Fruit fly (Drosophila melanogaster) whole organism, embryonic: ENCODE data around the gene CG9674.

ENCODE experiments used
- Bgb ChIP-seq: fragments of 200-800 bp; sonication (Bioruptor generic); IDR thresholded peaks from 2 replicates; pipeline ENCODE4 v1.3.6; 2022; ENCODE audit warnings: missing biosample characterization, missing genetic modification characterization; ENCODE audit not compliant: partially characterized antibody
- CG13296 ChIP-seq: fragments of 200-800 bp; sonication (Bioruptor generic); optimal IDR thresholded peaks from 3 replicates; lab custom pipeline; 2018; ENCODE audit warnings: missing biosample characterization, mild to moderate bottlenecking, missing genetic modification characterization
- CG13624 ChIP-seq: fragments of 200-800 bp; sonication (Bioruptor generic); optimal IDR thresholded peaks from 2 replicates; lab custom pipeline; 2016; ENCODE audit warnings: missing biosample characterization, missing genetic modification characterization
- CG13775 ChIP-seq: fragments of 200-800 bp; sonication (Bioruptor generic); optimal IDR thresholded peaks from 3 replicates; lab custom pipeline; 2017; ENCODE audit warnings: missing biosample characterization, mild to moderate bottlenecking, missing genetic modification characterization
- CG1603 ChIP-seq: fragments of 200-800 bp; sonication (Bioruptor generic); optimal IDR thresholded peaks from 2 replicates; lab custom pipeline; 2019; ENCODE audit warnings: missing biosample characterization, mild to moderate bottlenecking, missing genetic modification characterization, moderate library complexity
- CG16813 ChIP-seq: fragments of 200-800 bp; sonication (Bioruptor generic); IDR thresholded peaks from 3 replicates; pipeline ENCODE4 v1.3.6; 2022; ENCODE audit warnings: missing biosample characterization, missing genetic modification characterization; ENCODE audit not compliant: partially characterized antibody
- CG17829 ChIP-seq: fragments of 200-800 bp; optimal IDR thresholded peaks from 2 replicates; lab custom pipeline; 2019; ENCODE audit warnings: missing biosample characterization, mild to moderate bottlenecking, missing genetic modification characterization, moderate library complexity
- CG1832 ChIP-seq: fragments of 200-800 bp; sonication (Bioruptor generic); optimal IDR thresholded peaks from 2 replicates; lab custom pipeline; 2017; ENCODE audit warnings: missing biosample characterization, mild to moderate bottlenecking, missing genetic modification characterization, inconsistent platforms
- CG18476 ChIP-seq: fragments of 200-800 bp; sonication (Bioruptor generic); optimal IDR thresholded peaks from 2 replicates; lab custom pipeline; 2016; ENCODE audit warnings: missing biosample characterization, mild to moderate bottlenecking, missing genetic modification characterization
- CG2889 ChIP-seq: fragments of 200-800 bp; sonication (Bioruptor generic); IDR thresholded peaks from 3 replicates; pipeline ENCODE4 v1.3.6; 2022; ENCODE audit warnings: missing biosample characterization, missing genetic modification characterization
- CG31224 ChIP-seq: fragments of 200-800 bp; sonication (Bioruptor generic); IDR thresholded peaks from 2 replicates; pipeline ENCODE4 v1.3.6; 2022; ENCODE audit warnings: missing biosample characterization, missing genetic modification characterization
- CG31365 ChIP-seq: fragments of 200-800 bp; sonication (Bioruptor generic); optimal IDR thresholded peaks from 2 replicates; lab custom pipeline; 2018; ENCODE audit warnings: missing biosample characterization, mild to moderate bottlenecking, missing genetic modification characterization
- CG31441 ChIP-seq: fragments of 200-800 bp; sonication (Bioruptor generic); IDR thresholded peaks from 2 replicates; pipeline ENCODE4 v1.3.6; 2022; ENCODE audit warnings: missing biosample characterization, missing genetic modification characterization
- CG33557 ChIP-seq: fragments of 200-800 bp; sonication (Bioruptor generic); optimal IDR thresholded peaks from 2 replicates; lab custom pipeline; 2019; ENCODE audit warnings: missing biosample characterization, mild to moderate bottlenecking, missing genetic modification characterization, moderate library complexity
- CG43689 ChIP-seq: fragments of 200-800 bp; sonication (Bioruptor generic); IDR thresholded peaks from 2 replicates; pipeline ENCODE4 v1.3.6; 2022; ENCODE audit warnings: missing biosample characterization, missing genetic modification characterization
- CG8089 ChIP-seq: fragments of 200-800 bp; sonication (Bioruptor generic); optimal IDR thresholded peaks from 3 replicates; lab custom pipeline; 2016; ENCODE audit warnings: missing biosample characterization, missing genetic modification characterization
- CG9437 ChIP-seq: fragments of 200-800 bp; sonication (Bioruptor generic); optimal IDR thresholded peaks from 2 replicates; lab custom pipeline; 2018; ENCODE audit warnings: missing biosample characterization, mild to moderate bottlenecking, missing genetic modification characterization
- CoRest ChIP-seq: fragments of 200-800 bp; sonication (Bioruptor generic); optimal IDR thresholded peaks from 3 replicates; lab custom pipeline; 2018; ENCODE audit warnings: missing biosample characterization, mild to moderate bottlenecking, missing genetic modification characterization, moderate library complexity
- Doc2 ChIP-seq: fragments of 200-800 bp; sonication (Bioruptor generic); IDR thresholded peaks from 2 replicates; pipeline ENCODE4 v1.3.6; 2022; ENCODE audit warnings: missing biosample characterization, missing genetic modification characterization
- Fer1 ChIP-seq: fragments of 200-800 bp; sonication (Bioruptor generic); optimal IDR thresholded peaks from 2 replicates; lab custom pipeline; 2017; ENCODE audit warnings: missing biosample characterization, mild to moderate bottlenecking, missing genetic modification characterization
- Fer2 ChIP-seq: fragments of 200-800 bp; sonication (Bioruptor generic); optimal IDR thresholded peaks from 2 replicates; lab custom pipeline; 2018; ENCODE audit warnings: missing biosample characterization, mild to moderate bottlenecking, missing genetic modification characterization, moderate library complexity
- GATAe ChIP-seq: fragments of 200-800 bp; sonication (Bioruptor generic); conservative IDR thresholded peaks from 2 replicates; pipeline ENCODE4 v1.3.6; 2022; ENCODE audit warnings: missing biosample characterization, missing genetic modification characterization
- HLHmδ ChIP-seq: fragments of 200-800 bp; sonication (Bioruptor generic); optimal IDR thresholded peaks from 2 replicates; lab custom pipeline; 2018; ENCODE audit warnings: missing biosample characterization, mild to moderate bottlenecking, missing genetic modification characterization, moderate library complexity
- Hand ChIP-seq: fragments of 200-800 bp; sonication (Bioruptor generic); optimal IDR thresholded peaks from 2 replicates; lab custom pipeline; 2017; ENCODE audit warnings: mild to moderate bottlenecking, missing biosample characterization, missing genetic modification reagents, missing genetic modification characterization
- Mrtf ChIP-seq: fragments of 200-800 bp; sonication (Bioruptor generic); IDR thresholded peaks from 3 replicates; pipeline ENCODE4 v1.3.6; 2022; ENCODE audit warnings: missing biosample characterization, missing genetic modification characterization
- Oli ChIP-seq: fragments of 200-800 bp; sonication (Bioruptor generic); optimal IDR thresholded peaks from 2 replicates; lab custom pipeline; 2018; ENCODE audit warnings: missing biosample characterization, mild to moderate bottlenecking, missing genetic modification characterization, moderate library complexity
- Opbp ChIP-seq: fragments of 200-800 bp; sonication (Bioruptor generic); IDR thresholded peaks from 3 replicates; pipeline ENCODE4 v1.3.6; 2022; ENCODE audit warnings: missing biosample characterization, missing genetic modification characterization; ENCODE audit not compliant: partially characterized antibody
- Trl ChIP-seq, 3 experiments: fragments of >200 bp in 2 of 3; fragments of 200-800 bp in 1 of 3; sonication (Bioruptor generic) in 1 of 3; optimal IDR thresholded peaks; 2 replicates in 1 of 3; 3 replicates in 2 of 3; lab custom pipeline; 2016 to 2017; ENCODE audit warnings: missing biosample characterization in 1 of 3, missing genetic modification characterization in 1 of 3
- ase ChIP-seq: fragments of 200-800 bp; sonication (Bioruptor generic); IDR thresholded peaks from 3 replicates; pipeline ENCODE4 v1.3.6; 2022; ENCODE audit warnings: missing biosample characterization, missing genetic modification characterization
- ash1 ChIP-seq: fragments of 200-800 bp; sonication (Bioruptor generic); optimal IDR thresholded peaks from 2 replicates; lab custom pipeline; 2018; ENCODE audit warnings: missing biosample characterization, mild to moderate bottlenecking, missing genetic modification characterization
- bbx ChIP-seq: fragments of 200-800 bp; sonication (Bioruptor generic); IDR thresholded peaks from 2 replicates; pipeline ENCODE4 v1.3.6; 2022; ENCODE audit warnings: missing biosample characterization, missing genetic modification characterization; ENCODE audit not compliant: partially characterized antibody
- chif ChIP-seq, 2 experiments: fragments of 200-800 bp; sonication (Bioruptor generic); optimal IDR thresholded peaks; 3 replicates each; lab custom pipeline; 2016; ENCODE audit warnings: missing biosample characterization in 2 of 2, missing genetic modification characterization in 2 of 2
- emc ChIP-seq: fragments of 200-800 bp; sonication (Bioruptor generic); optimal IDR thresholded peaks from 2 replicates; lab custom pipeline; 2016; ENCODE audit warnings: missing biosample characterization, missing genetic modification characterization
- ewg ChIP-seq: fragments of 200-800 bp; sonication (Bioruptor generic); optimal IDR thresholded peaks from 3 replicates; lab custom pipeline; 2017; ENCODE audit warnings: mild to moderate bottlenecking, missing biosample characterization, missing genetic modification reagents, missing genetic modification characterization
- gcm2 ChIP-seq: fragments of 200-800 bp; sonication (Bioruptor generic); optimal IDR thresholded peaks from 2 replicates; lab custom pipeline; 2016; ENCODE audit warnings: missing biosample characterization, missing genetic modification characterization
- ken ChIP-seq: fragments of 200-800 bp; sonication (Bioruptor generic); IDR thresholded peaks from 3 replicates; pipeline ENCODE4 v1.3.6; 2022; ENCODE audit warnings: missing biosample characterization, missing genetic modification characterization
- lola ChIP-seq, 3 experiments: fragments of >200 bp in 2 of 3; fragments of 200-800 bp in 1 of 3; sonication (Bioruptor generic) in 1 of 3; optimal IDR thresholded peaks; 2 replicates each; lab custom pipeline; 2017 to 2019; ENCODE audit warnings: missing biosample characterization in 3 of 3, missing genetic modification characterization in 3 of 3, mild to moderate bottlenecking in 1 of 3, moderate library complexity in 1 of 3
- mam ChIP-seq: fragments of 200-800 bp; sonication (Bioruptor generic); optimal IDR thresholded peaks from 3 replicates; lab custom pipeline; 2016; ENCODE audit warnings: missing biosample characterization, missing genetic modification characterization
- mirr ChIP-seq: fragments of 200-800 bp; sonication (Bioruptor generic); optimal IDR thresholded peaks from 3 replicates; lab custom pipeline; 2018; ENCODE audit warnings: missing biosample characterization, mild to moderate bottlenecking, missing genetic modification characterization
- nerfin-2 ChIP-seq: fragments of 200-800 bp; sonication (Bioruptor generic); IDR thresholded peaks from 2 replicates; pipeline ENCODE4 v1.3.6; 2022; ENCODE audit warnings: missing biosample characterization, missing genetic modification characterization; ENCODE audit not compliant: partially characterized antibody
- nom ChIP-seq: fragments of 200-800 bp; sonication (Bioruptor generic); optimal IDR thresholded peaks from 2 replicates; lab custom pipeline; 2017; ENCODE audit warnings: missing biosample characterization, missing genetic modification characterization, mild to moderate bottlenecking, moderate library complexity, missing genetic modification reagents
- org-1 ChIP-seq: fragments of 200-800 bp; sonication (Bioruptor generic); optimal IDR thresholded peaks from 2 replicates; lab custom pipeline; 2017; ENCODE audit warnings: missing biosample characterization, missing genetic modification characterization
- psq ChIP-seq: fragments of 200-800 bp; sonication (Bioruptor generic); optimal IDR thresholded peaks from 2 replicates; lab custom pipeline; 2017; ENCODE audit warnings: missing biosample characterization, missing genetic modification characterization
- sens-2 ChIP-seq: fragments of 200-800 bp; sonication (Bioruptor generic); IDR thresholded peaks from 2 replicates; pipeline ENCODE4 v1.3.6; 2022; ENCODE audit warnings: missing biosample characterization, missing genetic modification characterization
- seq ChIP-seq: fragments of 200-800 bp; sonication (Bioruptor generic); IDR thresholded peaks from 2 replicates; pipeline ENCODE4 v1.3.6; 2022; ENCODE audit warnings: missing biosample characterization, missing genetic modification characterization
- slp2 ChIP-seq: fragments of 200-800 bp; sonication (Bioruptor generic); optimal IDR thresholded peaks from 2 replicates; lab custom pipeline; 2016; ENCODE audit warnings: missing biosample characterization, missing genetic modification characterization
- sna ChIP-seq: fragments of 200-800 bp; sonication (Bioruptor generic); IDR thresholded peaks from 2 replicates; pipeline ENCODE4 v1.3.6; 2022; ENCODE audit warnings: missing biosample characterization, missing genetic modification characterization; ENCODE audit not compliant: partially characterized antibody
- vnd ChIP-seq: fragments of 200-800 bp; sonication (Bioruptor generic); IDR thresholded peaks from 3 replicates; pipeline ENCODE4 v1.3.6; 2022; ENCODE audit warnings: missing biosample characterization, missing genetic modification characterization; ENCODE audit not compliant: partially characterized antibody
- zfh1 ChIP-seq: fragments of 200-800 bp; sonication (Bioruptor generic); IDR thresholded peaks from 3 replicates; pipeline ENCODE4 v1.3.6; 2022; ENCODE audit warnings: missing biosample characterization, missing genetic modification characterization

CG9674 gene

DNA sequence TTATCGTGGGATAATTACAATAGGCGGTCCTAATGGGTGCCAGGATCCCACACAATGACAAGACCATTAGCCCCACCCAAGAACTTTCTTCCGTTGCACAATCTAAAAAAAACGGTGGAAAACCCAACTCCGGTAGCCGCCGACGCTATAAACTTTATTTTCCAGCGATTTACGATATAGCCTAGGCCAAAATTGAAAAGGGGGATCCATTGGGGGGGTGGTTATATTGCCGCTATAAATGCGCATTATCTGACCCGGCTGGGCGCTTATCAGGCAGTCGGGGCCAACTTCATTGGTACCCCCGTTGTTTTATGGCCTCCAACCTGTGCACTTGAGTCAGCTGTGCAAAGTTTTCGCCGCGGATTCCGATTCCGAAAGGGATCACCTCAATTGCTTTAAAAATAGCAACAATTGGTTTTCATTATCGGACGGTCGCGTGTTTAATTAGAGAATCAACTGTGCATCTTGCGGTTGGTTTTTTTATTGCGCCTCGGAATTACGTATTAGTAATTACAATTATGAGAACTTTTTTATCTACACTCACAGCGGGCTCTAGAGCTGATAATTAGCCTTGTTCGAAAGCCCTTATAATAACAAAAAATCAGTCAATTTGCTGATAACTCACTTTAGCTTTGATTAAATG lies 3.7 kb downstream of the CG9674 start (continued):
- TF ChIP-seq psq (GFP tag; lab: Kevin White, UChicago) (no peak), ase (GFP tag; lab: Robert Waterston, UW) (no peak), lola (GFP tag; optimal IDR thresholded peaks at IDR 0.05; lab: Kevin White, UChicago) (no peak), mam (GFP tag; lab: Kevin White, UChicago) (no peak), CG8089 (no peak), CG16813 (GFP tag; lab: Robert Waterston, UW) (no peak), HLHmδ (GFP tag; lab: Kevin White, UChicago) (no peak), CG1603 (tag; lab: Kevin White, UChicago) (peak; percentile 40), zfh1 (no peak), gcm2 (no peak), CoRest (no peak), CG1832 (no peak), seq (GFP tag; lab: Robert Waterston, UW) (no peak), CG9437 (no peak), bbx (no peak), emc (no peak), CG31224 (GFP tag; lab: Robert Waterston, UW) (no peak), GATAe (peak; percentile 82), Fer1 (peak; percentile 34), ken (no peak), Fer2 (peak; percentile 44), Hand (no peak), CG18476 (GFP tag; lab: Kevin White, UChicago) (no peak), CG13624 (GFP tag; lab: Kevin White, UChicago) (no peak), vnd (no peak), Mrtf (no peak), Doc2 (GFP tag; lab: Robert Waterston, UW) (no peak), Trl (optimal IDR thresholded peaks at IDR 0.05; lab: Kevin White, UChicago) (no peak), Trl (GFP tag; optimal IDR thresholded peaks at IDR 0.05; lab: Kevin White, UChicago) (no peak), CG31365 (tag; lab: Kevin White, UChicago) (peak; percentile 28), org-1 (no peak), CG31441 (GFP tag; lab: Robert Waterston, UW) (peak; percentile 54), Opbp (no peak), CG17829 (no peak), chif (GFP tag; optimal IDR thresholded peaks at IDR 0.05; lab: Kevin White, UChicago) (no peak), mirr (GFP tag; lab: Kevin White, UChicago) (peak; percentile 84), CG13775 (GFP tag; lab: Kevin White, UChicago) (no peak), sens-2 (peak; percentile 66; the same call in 1 of the 2 replicates), CG13296 (GFP tag; lab: Kevin White, UChicago) (peak; percentile 76), CG2889 (GFP tag; lab: Robert Waterston, UW) (no peak), Oli (peak; percentile 16), ewg (GFP tag; lab: Kevin White, UChicago) (no peak), CG33557 (no peak), CG43689 (no peak), sna (no peak), Bgb (GFP tag; lab: Robert Waterston, UW) (no peak), nerfin-2 (GFP tag; lab: Robert Waterston, UW) (no peak), slp2 (no peak), ash1 (GFP tag; lab: Kevin White, UChicago) (no peak), nom (GFP tag; lab: Kevin White, UChicago) (no peak)
